Fruit fly (Drosophila melanogaster) whole organism, embryonic: ENCODE measurements around the gene Obp99d.

Experiments
- Adf1 ChIP-seq: fragments of 200-800 bp; sonication (Bioruptor generic); IDR thresholded peaks from 2 replicates; pipeline ENCODE4 v1.3.6; 2022; ENCODE audit warnings: missing biosample characterization, missing genetic modification characterization
- Aef1 ChIP-seq: fragments of 200-800 bp; sonication (Bioruptor generic); IDR thresholded peaks from 3 replicates; pipeline ENCODE4 v1.3.6; 2022; ENCODE audit warnings: missing biosample characterization, missing genetic modification characterization
- BEAF-32 ChIP-seq: fragments of 200-800 bp; sonication (Bioruptor generic); optimal IDR thresholded peaks from 3 replicates; lab custom pipeline; 2017; ENCODE audit warnings: missing biosample characterization, missing genetic modification characterization, mild to moderate bottlenecking, moderate library complexity, missing genetic modification reagents
- CG10462 ChIP-seq: fragments of 200-800 bp; sonication (Bioruptor generic); optimal IDR thresholded peaks from 2 replicates; lab custom pipeline; 2016; ENCODE audit warnings: missing biosample characterization, missing genetic modification characterization
- CG10959 ChIP-seq: fragments of 200-800 bp; sonication (Bioruptor generic); IDR thresholded peaks from 2 replicates; pipeline ENCODE4 v1.3.6; 2022; ENCODE audit warnings: missing biosample characterization, missing genetic modification characterization
- CG10979 ChIP-seq: fragments of 200-800 bp; sonication (Bioruptor generic); optimal IDR thresholded peaks from 2 replicates; lab custom pipeline; 2018; ENCODE audit warnings: missing biosample characterization, mild to moderate bottlenecking, missing genetic modification characterization, moderate library complexity
- CG11398 ChIP-seq: fragments of 200-800 bp; sonication (Bioruptor generic); optimal IDR thresholded peaks from 2 replicates; lab custom pipeline; 2016; ENCODE audit warnings: missing biosample characterization, missing genetic modification characterization
- CG11504 ChIP-seq: fragments of 200-800 bp; sonication (Bioruptor generic); optimal IDR thresholded peaks from 3 replicates; lab custom pipeline; 2019; ENCODE audit warnings: missing biosample characterization, mild to moderate bottlenecking, missing genetic modification characterization, moderate library complexity
- CG12219 ChIP-seq: fragments of 200-800 bp; sonication (Bioruptor generic); optimal IDR thresholded peaks from 3 replicates; lab custom pipeline; 2018; ENCODE audit warnings: missing biosample characterization, mild to moderate bottlenecking, missing genetic modification characterization
- CG12659 ChIP-seq: fragments of 200-800 bp; sonication (Bioruptor generic); optimal IDR thresholded peaks from 3 replicates; lab custom pipeline; 2017; ENCODE audit warnings: mild to moderate bottlenecking, missing biosample characterization, missing genetic modification reagents, missing genetic modification characterization
- CG12769 ChIP-seq: fragments of 200-800 bp; sonication (Bioruptor generic); optimal IDR thresholded peaks from 2 replicates; lab custom pipeline; 2019; ENCODE audit warnings: missing biosample characterization, mild to moderate bottlenecking, missing genetic modification characterization, moderate library complexity
- CG14710 ChIP-seq: fragments of 200-800 bp; sonication (Bioruptor generic); optimal IDR thresholded peaks from 3 replicates; lab custom pipeline; 2019; ENCODE audit warnings: missing biosample characterization, mild to moderate bottlenecking, missing genetic modification characterization, moderate library complexity
- CG1603 ChIP-seq: fragments of 200-800 bp; sonication (Bioruptor generic); optimal IDR thresholded peaks from 2 replicates; lab custom pipeline; 2019; ENCODE audit warnings: missing biosample characterization, mild to moderate bottlenecking, missing genetic modification characterization, moderate library complexity
- CG17612 ChIP-seq: fragments of 200-800 bp; sonication (Bioruptor generic); IDR thresholded peaks from 2 replicates; pipeline ENCODE4 v1.3.6; 2022; ENCODE audit warnings: missing biosample characterization, missing genetic modification characterization
- CG18262 ChIP-seq: fragments of 200-800 bp; optimal IDR thresholded peaks from 3 replicates; lab custom pipeline; 2019; ENCODE audit warnings: missing biosample characterization, mild to moderate bottlenecking, missing genetic modification characterization, moderate library complexity
- CG2712 ChIP-seq: fragments of 200-800 bp; optimal IDR thresholded peaks from 3 replicates; lab custom pipeline; 2019; ENCODE audit warnings: missing biosample characterization, mild to moderate bottlenecking, missing genetic modification characterization, moderate library complexity
- CG32767 ChIP-seq: fragments of 200-800 bp; sonication (Bioruptor generic); IDR thresholded peaks from 2 replicates; pipeline ENCODE4 v1.3.6; 2022; ENCODE audit warnings: missing biosample characterization, missing genetic modification characterization
- CG34224 ChIP-seq: fragments of 200-800 bp; sonication (Bioruptor generic); IDR thresholded peaks from 3 replicates; pipeline ENCODE4 v1.3.6; 2022; ENCODE audit warnings: missing biosample characterization, missing genetic modification characterization; ENCODE audit not compliant: partially characterized antibody
- CG42726 ChIP-seq: fragments of 200-800 bp; sonication (Bioruptor generic); IDR thresholded peaks from 2 replicates; pipeline ENCODE4 v1.3.6; 2022; ENCODE audit warnings: missing biosample characterization, missing genetic modification characterization; ENCODE audit not compliant: partially characterized antibody
- CG5245 ChIP-seq: fragments of 200-800 bp; sonication (Bioruptor generic); optimal IDR thresholded peaks from 3 replicates; lab custom pipeline; 2016; ENCODE audit warnings: missing biosample characterization, missing genetic modification characterization
- CG6683 ChIP-seq: fragments of 200-800 bp; sonication (Bioruptor generic); optimal IDR thresholded peaks from 2 replicates; lab custom pipeline; 2017; ENCODE audit warnings: missing biosample characterization, mild to moderate bottlenecking, missing genetic modification characterization, missing genetic modification reagents
- CG6813 ChIP-seq: fragments of 200-800 bp; sonication (Bioruptor generic); optimal IDR thresholded peaks from 2 replicates; lab custom pipeline; 2017; ENCODE audit warnings: missing biosample characterization, missing genetic modification characterization, mild to moderate bottlenecking, moderate library complexity, missing genetic modification reagents
- CG8089 ChIP-seq: fragments of 200-800 bp; sonication (Bioruptor generic); optimal IDR thresholded peaks from 3 replicates; lab custom pipeline; 2016; ENCODE audit warnings: missing biosample characterization, missing genetic modification characterization
- CG8290 ChIP-seq, 3 experiments: fragments of 200-800 bp; sonication (Bioruptor generic); optimal IDR thresholded peaks; 2 replicates each; lab custom pipeline; 2016 to 2019; ENCODE audit warnings: missing biosample characterization in 3 of 3, missing genetic modification characterization in 3 of 3, mild to moderate bottlenecking in 2 of 3, moderate library complexity in 1 of 3
- Dek ChIP-seq: fragments of 200-800 bp; sonication (Bioruptor generic); optimal IDR thresholded peaks from 3 replicates; lab custom pipeline; 2019; ENCODE audit warnings: missing biosample characterization, mild to moderate bottlenecking, missing genetic modification characterization, moderate library complexity
- Doc3 ChIP-seq: fragments of 200-800 bp; sonication (Bioruptor generic); IDR thresholded peaks from 3 replicates; pipeline ENCODE4 v1.3.6; 2022; ENCODE audit warnings: missing biosample characterization, missing genetic modification characterization; ENCODE audit not compliant: partially characterized antibody
- Eip74EF ChIP-seq, 2 experiments: fragments of 200-800 bp in 1 of 2; fragments of >200 bp in 1 of 2; sonication (Bioruptor generic) in 1 of 2; optimal IDR thresholded peaks; 2 replicates each; lab custom pipeline; 2017 to 2019; ENCODE audit warnings: missing biosample characterization in 2 of 2, missing genetic modification characterization in 2 of 2, mild to moderate bottlenecking in 1 of 2, moderate library complexity in 1 of 2
- Myb ChIP-seq: fragments of 200-800 bp; sonication (Bioruptor generic); optimal IDR thresholded peaks from 2 replicates; lab custom pipeline; 2016; ENCODE audit warnings: missing biosample characterization, missing genetic modification characterization
- NC2β ChIP-seq: fragments of 200-800 bp; sonication (Bioruptor generic); optimal IDR thresholded peaks from 2 replicates; lab custom pipeline; 2016; ENCODE audit warnings: missing biosample characterization, missing genetic modification characterization
- Nf-YA ChIP-seq: fragments of 200-800 bp; sonication (Bioruptor generic); IDR thresholded peaks from 2 replicates; pipeline ENCODE4 v1.3.6; 2022; ENCODE audit warnings: missing biosample characterization, missing genetic modification characterization
- Nf-YB ChIP-seq: fragments of 200-800 bp; sonication (Bioruptor generic); optimal IDR thresholded peaks from 3 replicates; lab custom pipeline; 2019; ENCODE audit warnings: missing biosample characterization, mild to moderate bottlenecking, missing genetic modification characterization, moderate library complexity
- Nf-YC ChIP-seq: fragments of 200-800 bp; optimal IDR thresholded peaks from 3 replicates; lab custom pipeline; 2019; ENCODE audit warnings: missing biosample characterization, mild to moderate bottlenecking, missing genetic modification characterization, moderate library complexity
- Pdp1 ChIP-seq, 2 experiments: fragments of 200-800 bp; sonication (Bioruptor generic); optimal IDR thresholded peaks; 3 replicates each; lab custom pipeline; 2016; ENCODE audit warnings: missing biosample characterization in 2 of 2, missing genetic modification characterization in 2 of 2, mild to moderate bottlenecking in 1 of 2, moderate library complexity in 1 of 2
- Tbp ChIP-seq: fragments of >200 bp; optimal IDR thresholded peaks from 2 replicates; lab custom pipeline; 2018; ENCODE audit warnings: missing biosample characterization, missing genetic modification characterization
- Xrp1 ChIP-seq: fragments of 200-800 bp; sonication (Bioruptor generic); IDR thresholded peaks from 2 replicates; pipeline ENCODE4 v1.3.6; 2022; ENCODE audit warnings: missing biosample characterization, missing genetic modification characterization
- ato ChIP-seq: fragments of 200-800 bp; sonication (Bioruptor generic); IDR thresholded peaks from 2 replicates; pipeline ENCODE4 v1.3.6; 2022; ENCODE audit warnings: missing biosample characterization, missing genetic modification characterization; ENCODE audit not compliant: partially characterized antibody
- crp ChIP-seq, 2 experiments: fragments of 200-800 bp; sonication (Bioruptor generic); optimal IDR thresholded peaks; 2 replicates in 1 of 2; 3 replicates in 1 of 2; lab custom pipeline; 2017; ENCODE audit warnings: missing biosample characterization in 2 of 2, missing genetic modification characterization in 2 of 2, mild to moderate bottlenecking in 1 of 2, moderate library complexity in 1 of 2
- fu2 ChIP-seq: fragments of 200-800 bp; sonication (Bioruptor generic); optimal IDR thresholded peaks from 2 replicates; lab custom pipeline; 2016; ENCODE audit warnings: missing biosample characterization, missing genetic modification characterization
- gem ChIP-seq: fragments of 200-800 bp; sonication (Bioruptor generic); optimal IDR thresholded peaks from 2 replicates; lab custom pipeline; 2019; ENCODE audit warnings: missing biosample characterization, mild to moderate bottlenecking, missing genetic modification characterization, moderate library complexity
- h ChIP-seq: fragments of >200 bp; optimal IDR thresholded peaks from 2 replicates; lab custom pipeline; 2017
- hkb ChIP-seq, 2 experiments: fragments of 200-800 bp in 1 of 2; fragments of >200 bp in 1 of 2; sonication (Bioruptor generic) in 1 of 2; IDR thresholded peaks in 1 of 2; optimal IDR thresholded peaks in 1 of 2; 2 replicates each; pipeline versions ENCODE4 v1.3.6 to Lab custom; 2017 to 2022; ENCODE audit warnings: missing biosample characterization in 1 of 2, missing genetic modification characterization in 1 of 2
- phol ChIP-seq: fragments of 200-800 bp; sonication (Bioruptor generic); optimal IDR thresholded peaks from 3 replicates; lab custom pipeline; 2018; ENCODE audit warnings: missing biosample characterization, mild to moderate bottlenecking, missing genetic modification characterization, moderate library complexity
- pita ChIP-seq: fragments of 200-800 bp; sonication (Bioruptor generic); optimal IDR thresholded peaks from 2 replicates; lab custom pipeline; 2017; ENCODE audit warnings: missing biosample characterization, mild to moderate bottlenecking, missing genetic modification characterization
- sens ChIP-seq: fragments of 200-800 bp; sonication (Bioruptor generic); peaks from one replicate; lab custom pipeline; 2016; ENCODE audit warnings: missing biosample characterization, missing genetic modification characterization
- tap ChIP-seq: fragments of 200-800 bp; optimal IDR thresholded peaks from 3 replicates; lab custom pipeline; 2019; ENCODE audit warnings: missing biosample characterization, mild to moderate bottlenecking, missing genetic modification characterization, moderate library complexity
- tna ChIP-seq: fragments of 200-800 bp; sonication (Bioruptor generic); IDR thresholded peaks from 2 replicates; pipeline ENCODE4 v1.3.6; 2022; ENCODE audit warnings: missing biosample characterization, missing genetic modification characterization; ENCODE audit not compliant: partially characterized antibody

Obp99d gene

DNA sequence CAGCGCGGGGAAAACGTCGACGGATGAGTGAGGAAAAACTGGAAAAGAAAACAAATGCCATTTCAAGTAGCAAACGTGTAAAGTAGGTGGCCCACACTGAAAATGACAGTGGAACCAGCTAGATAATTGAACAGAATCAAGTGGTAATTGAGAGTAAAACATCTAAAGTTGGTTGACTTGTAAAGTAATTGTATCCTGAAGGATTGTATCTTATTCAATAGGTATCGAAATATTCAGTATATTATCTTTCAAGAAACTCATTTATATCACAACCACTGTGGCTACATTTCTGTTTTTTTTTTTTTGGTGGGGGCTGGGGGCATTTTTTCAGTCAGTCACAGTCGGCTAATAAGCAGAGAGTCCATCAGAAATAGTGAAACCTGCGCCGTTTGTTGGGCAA is 15.1 kb upstream of the Obp99d start (continued):
- TF ChIP-seq CG10959 (GFP tag; lab: Robert Waterston, UW) (no peak), Aef1 (GFP tag; lab: Robert Waterston, UW) (peak; percentile 32; the same call in 1 of the 3 replicates), CG32767 (no peak), CG5245 (GFP tag; lab: Kevin White, UChicago) (no peak), CG42726 (GFP tag; lab: Robert Waterston, UW) (no peak), ato (GFP tag; lab: Robert Waterston, UW) (no peak)

DNA sequence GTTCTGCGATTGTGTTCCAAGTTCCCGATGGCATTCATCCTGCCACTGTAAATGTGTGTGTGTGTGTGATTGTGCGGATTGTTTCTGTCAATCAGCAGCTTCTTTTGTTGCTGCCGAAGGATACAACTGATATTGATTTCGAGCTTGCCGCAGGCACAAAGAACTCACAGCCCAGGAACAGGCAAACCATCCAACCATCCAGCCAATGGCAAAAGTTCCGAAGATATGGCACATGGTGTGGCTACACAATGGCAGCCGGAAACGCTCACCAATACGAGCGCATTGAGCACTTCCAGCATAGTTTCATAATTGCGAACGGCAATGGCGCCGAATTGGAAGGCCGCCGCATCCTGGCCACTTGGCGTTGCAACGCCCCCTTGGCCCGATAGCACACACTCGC is 12.6 kb upstream of the Obp99d start:
- TF ChIP-seq CG10462 (GFP tag; lab: Kevin White, UChicago) (no peak), Nf-YC (peak; percentile 50), Nf-YB (peak; percentile 75), Nf-YA (GFP tag; lab: Robert Waterston, UW) (no peak)

DNA sequence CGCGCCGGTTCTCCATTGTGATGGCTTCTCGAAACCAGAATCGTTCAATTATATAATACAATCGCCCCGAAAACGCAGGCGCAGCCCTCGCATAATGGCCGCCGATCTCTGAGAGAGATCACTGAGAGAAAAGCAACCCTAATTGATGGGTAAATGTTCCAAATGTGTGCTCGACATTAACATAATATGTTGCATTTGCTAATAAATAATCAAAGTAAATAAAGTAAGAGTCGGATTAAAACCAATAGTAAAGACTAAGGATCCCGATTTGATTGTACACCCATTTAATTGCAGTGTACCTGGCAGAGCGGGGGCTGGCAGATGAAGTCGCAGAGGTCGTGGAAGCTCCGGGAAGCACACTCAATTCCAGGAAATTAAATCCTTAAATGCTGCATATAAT is 9.7 kb upstream of the Obp99d start:
- peak; percentile 29 for TF ChIP-seq CG10979 (tag; lab: Kevin White, UChicago)
- peak; percentile 13 for TF ChIP-seq CG18262
- no peak for TF ChIP-seq hkb (optimal IDR thresholded peaks at IDR 0.05; lab: Kevin White, UChicago)
- no peak for TF ChIP-seq hkb (GFP tag; IDR thresholded peaks at IDR 0.05; lab: Robert Waterston, UW)
- no peak for TF ChIP-seq tna (GFP tag; lab: Robert Waterston, UW)
- peak; percentile 54; the same call in 1 of the 2 replicates for TF ChIP-seq Xrp1 (GFP tag; lab: Robert Waterston, UW)
- TF ChIP-seq CG2712 = peak; percentile 19
- TF ChIP-seq CG1603 (tag; lab: Kevin White, UChicago) = peak; percentile 28
- TF ChIP-seq CG6813 (GFP tag; lab: Kevin White, UChicago) = no peak
- no peak for TF ChIP-seq pita (GFP tag; lab: Kevin White, UChicago)
- no peak for TF ChIP-seq BEAF-32 (GFP tag; lab: Kevin White, UChicago)
- peak in 1 of 2 experiments; percentile 52 for TF ChIP-seq Pdp1 (GFP tag; optimal IDR thresholded peaks at IDR 0.05; lab: Kevin White, UChicago)
- no peak for TF ChIP-seq Nf-YA (GFP tag; lab: Robert Waterston, UW)
- no peak for TF ChIP-seq CG12219 (GFP tag; lab: Kevin White, UChicago)
- TF ChIP-seq Adf1 (GFP tag; lab: Robert Waterston, UW) = no peak
- peak; percentile 41 for TF ChIP-seq sens (GFP tag; lab: Kevin White, UChicago)
- no peak for TF ChIP-seq Doc3 (GFP tag; lab: Robert Waterston, UW)
- TF ChIP-seq CG6683 (GFP tag; lab: Kevin White, UChicago) = no peak
- no peak for TF ChIP-seq CG8290 (GFP tag; optimal IDR thresholded peaks at IDR 0.05; lab: Kevin White, UChicago)
- TF ChIP-seq CG8290 (tag; optimal IDR thresholded peaks at IDR 0.05; lab: Kevin White, UChicago) = no peak
- TF ChIP-seq Eip74EF (GFP tag; optimal IDR thresholded peaks at IDR 0.05; lab: Kevin White, UChicago) = no peak
- TF ChIP-seq tap (tag; lab: Kevin White, UChicago) = no peak
- TF ChIP-seq phol (tag; lab: Kevin White, UChicago) = peak; percentile 4
- no peak for TF ChIP-seq Dek (tag; lab: Kevin White, UChicago)
- no peak for TF ChIP-seq Tbp
- TF ChIP-seq fu2 = no peak
- TF ChIP-seq Myb (GFP tag; lab: Kevin White, UChicago) = no peak
- TF ChIP-seq NC2β (GFP tag; lab: Kevin White, UChicago) = no peak
- TF ChIP-seq gem (tag; lab: Kevin White, UChicago) = peak; percentile 13
- TF ChIP-seq CG17612 (GFP tag; lab: Robert Waterston, UW) = no peak
- TF ChIP-seq h (lab: Kevin White, UChicago) = no peak
- TF ChIP-seq CG11504 (tag; lab: Kevin White, UChicago) = peak; percentile 0
- no peak for TF ChIP-seq CG34224 (GFP tag; lab: Robert Waterston, UW)
- TF ChIP-seq crp (GFP tag; optimal IDR thresholded peaks at IDR 0.05; lab: Kevin White, UChicago) = no peak
- TF ChIP-seq CG12769 (tag; lab: Kevin White, UChicago) = no peak
- TF ChIP-seq CG14710 (tag; lab: Kevin White, UChicago) = peak; percentile 5
- TF ChIP-seq CG11398 = no peak
- TF ChIP-seq CG12659 (GFP tag; lab: Kevin White, UChicago) = no peak
- TF ChIP-seq CG8089 (GFP tag; lab: Kevin White, UChicago) = no peak
